Fruit fly (Drosophila melanogaster) whole organism, embryonic: ENCODE measurements around the gene alpha-Est9.

Experiments used
- Abd-B ChIP-seq: fragments of 200-800 bp; sonication (Bioruptor generic); optimal IDR thresholded peaks from 2 replicates; lab custom pipeline; 2018; ENCODE audit warnings: missing biosample characterization, mild to moderate bottlenecking, missing genetic modification characterization, moderate library complexity
- C15 ChIP-seq: fragments of 200-800 bp; sonication (Bioruptor generic); IDR thresholded peaks from 3 replicates; pipeline ENCODE4 v1.3.6; 2022; ENCODE audit warnings: missing biosample characterization, missing genetic modification characterization
- CG12155 ChIP-seq: fragments of 200-800 bp; sonication (Bioruptor generic); optimal IDR thresholded peaks from 3 replicates; lab custom pipeline; 2016; ENCODE audit warnings: missing biosample characterization, missing genetic modification characterization
- CG14050 ChIP-seq: fragments of 200-800 bp; sonication (Bioruptor generic); IDR thresholded peaks from 3 replicates; pipeline ENCODE4 v1.3.6; 2022; ENCODE audit warnings: missing biosample characterization, missing genetic modification characterization
- CG14667 ChIP-seq: fragments of 200-800 bp; sonication (Bioruptor generic); IDR thresholded peaks from 2 replicates; pipeline ENCODE4 v1.3.6; 2022; ENCODE audit warnings: missing biosample characterization, missing genetic modification characterization
- CG14710 ChIP-seq: fragments of 200-800 bp; sonication (Bioruptor generic); optimal IDR thresholded peaks from 3 replicates; lab custom pipeline; 2019; ENCODE audit warnings: missing biosample characterization, mild to moderate bottlenecking, missing genetic modification characterization, moderate library complexity
- CG1602 ChIP-seq: fragments of 200-800 bp; sonication (Bioruptor generic); optimal IDR thresholded peaks from 3 replicates; lab custom pipeline; 2016; ENCODE audit warnings: missing biosample characterization, missing genetic modification characterization
- CG16863 ChIP-seq: fragments of 200-800 bp; sonication (Bioruptor generic); optimal IDR thresholded peaks from 3 replicates; lab custom pipeline; 2016; ENCODE audit warnings: missing biosample characterization, missing genetic modification characterization
- CG17359 ChIP-seq: fragments of 200-800 bp; sonication (Bioruptor generic); optimal IDR thresholded peaks from 3 replicates; lab custom pipeline; 2018; ENCODE audit warnings: missing biosample characterization, mild to moderate bottlenecking, missing genetic modification characterization, moderate library complexity
- CG18599 ChIP-seq: fragments of 200-800 bp; sonication (Bioruptor generic); optimal IDR thresholded peaks from 3 replicates; lab custom pipeline; 2017; ENCODE audit warnings: missing biosample characterization, missing genetic modification characterization, mild to moderate bottlenecking, moderate library complexity, missing genetic modification reagents
- CG18764 ChIP-seq: fragments of 200-800 bp; sonication (Bioruptor generic); optimal IDR thresholded peaks from 3 replicates; lab custom pipeline; 2016; ENCODE audit warnings: missing biosample characterization, missing genetic modification characterization
- CG31388 ChIP-seq: fragments of 200-800 bp; sonication (Bioruptor generic); optimal IDR thresholded peaks from 2 replicates; lab custom pipeline; 2016; ENCODE audit warnings: missing biosample characterization, missing genetic modification characterization
- CG3163 ChIP-seq: fragments of 200-800 bp; sonication (Bioruptor generic); optimal IDR thresholded peaks from 3 replicates; lab custom pipeline; 2016; ENCODE audit warnings: missing biosample characterization, missing genetic modification characterization
- CG34376 ChIP-seq: fragments of 200-800 bp; sonication (Bioruptor generic); optimal IDR thresholded peaks from 2 replicates; lab custom pipeline; 2018; ENCODE audit warnings: missing biosample characterization, mild to moderate bottlenecking, missing genetic modification characterization
- CG4820 ChIP-seq: fragments of 200-800 bp; sonication (Bioruptor generic); optimal IDR thresholded peaks from 3 replicates; lab custom pipeline; 2016; ENCODE audit warnings: missing biosample characterization, missing genetic modification characterization
- CG8924 ChIP-seq: fragments of 200-800 bp; optimal IDR thresholded peaks from 3 replicates; lab custom pipeline; 2019; ENCODE audit warnings: missing biosample characterization, mild to moderate bottlenecking, missing genetic modification characterization, moderate library complexity
- CG9609 ChIP-seq: fragments of 200-800 bp; sonication (Bioruptor generic); optimal IDR thresholded peaks from 3 replicates; lab custom pipeline; 2016; ENCODE audit warnings: missing biosample characterization, missing genetic modification characterization
- Dad ChIP-seq: fragments of 200-800 bp; sonication (Bioruptor generic); optimal IDR thresholded peaks from 3 replicates; lab custom pipeline; 2016; ENCODE audit warnings: missing biosample characterization, missing genetic modification characterization
- Hr78 ChIP-seq, 2 experiments: fragments of 200-800 bp in 1 of 2; fragments of >200 bp in 1 of 2; sonication (Bioruptor generic) in 1 of 2; optimal IDR thresholded peaks; 2 replicates each; lab custom pipeline; 2017 to 2019; ENCODE audit warnings: missing biosample characterization in 2 of 2, missing genetic modification characterization in 2 of 2, mild to moderate bottlenecking in 1 of 2, moderate library complexity in 1 of 2
- MBD-R2 ChIP-seq: fragments of 200-800 bp; sonication (Bioruptor generic); IDR thresholded peaks from 2 replicates; pipeline ENCODE4 v1.3.6; 2022; ENCODE audit warnings: missing biosample characterization, missing genetic modification characterization
- MESR4 ChIP-seq: fragments of 200-800 bp; sonication (Bioruptor generic); optimal IDR thresholded peaks from 2 replicates; lab custom pipeline; 2018; ENCODE audit warnings: missing biosample characterization, mild to moderate bottlenecking, missing genetic modification characterization, moderate library complexity
- NC2β ChIP-seq: fragments of 200-800 bp; sonication (Bioruptor generic); optimal IDR thresholded peaks from 2 replicates; lab custom pipeline; 2016; ENCODE audit warnings: missing biosample characterization, missing genetic modification characterization
- PHDP ChIP-seq: fragments of 200-800 bp; sonication (Bioruptor generic); optimal IDR thresholded peaks from 3 replicates; lab custom pipeline; 2018; ENCODE audit warnings: missing biosample characterization, mild to moderate bottlenecking, missing genetic modification characterization, moderate library complexity
- Ravus ChIP-seq: fragments of 200-800 bp; sonication (Bioruptor generic); IDR thresholded peaks from 2 replicates; pipeline ENCODE4 v1.3.6; 2022; ENCODE audit warnings: missing biosample characterization, missing genetic modification characterization
- Six4 ChIP-seq: fragments of 200-800 bp; sonication (Bioruptor generic); optimal IDR thresholded peaks from 2 replicates; lab custom pipeline; 2016; ENCODE audit warnings: missing biosample characterization, missing genetic modification characterization
- chif ChIP-seq, 2 experiments: fragments of 200-800 bp; sonication (Bioruptor generic); optimal IDR thresholded peaks; 3 replicates each; lab custom pipeline; 2016; ENCODE audit warnings: missing biosample characterization in 2 of 2, missing genetic modification characterization in 2 of 2
- chinmo ChIP-seq: fragments of 200-800 bp; sonication (Bioruptor generic); IDR thresholded peaks from 4 replicates; pipeline ENCODE4 v1.3.6; 2022; ENCODE audit warnings: missing biosample characterization, missing genetic modification characterization; ENCODE audit not compliant: partially characterized antibody
- crp ChIP-seq, 2 experiments: fragments of 200-800 bp; sonication (Bioruptor generic); optimal IDR thresholded peaks; 2 replicates in 1 of 2; 3 replicates in 1 of 2; lab custom pipeline; 2017; ENCODE audit warnings: missing biosample characterization in 2 of 2, missing genetic modification characterization in 2 of 2, mild to moderate bottlenecking in 1 of 2, moderate library complexity in 1 of 2
- cwo ChIP-seq: fragments of 200-800 bp; sonication (Bioruptor generic); optimal IDR thresholded peaks from 3 replicates; lab custom pipeline; 2017; ENCODE audit warnings: missing biosample characterization, missing genetic modification characterization, mild to moderate bottlenecking, moderate library complexity, missing genetic modification reagents
- emc ChIP-seq: fragments of 200-800 bp; sonication (Bioruptor generic); optimal IDR thresholded peaks from 2 replicates; lab custom pipeline; 2016; ENCODE audit warnings: missing biosample characterization, missing genetic modification characterization
- ems ChIP-seq: fragments of 200-800 bp; sonication (Bioruptor generic); optimal IDR thresholded peaks from 3 replicates; lab custom pipeline; 2016; ENCODE audit warnings: missing biosample characterization, missing genetic modification characterization
- ewg ChIP-seq: fragments of 200-800 bp; sonication (Bioruptor generic); optimal IDR thresholded peaks from 3 replicates; lab custom pipeline; 2017; ENCODE audit warnings: mild to moderate bottlenecking, missing biosample characterization, missing genetic modification reagents, missing genetic modification characterization
- exex ChIP-seq: fragments of 200-800 bp; sonication (Bioruptor generic); optimal IDR thresholded peaks from 4 replicates; lab custom pipeline; 2018; ENCODE audit warnings: missing biosample characterization, mild to moderate bottlenecking, missing genetic modification characterization, moderate library complexity
- ftz-f1 ChIP-seq: fragments of 200-800 bp; sonication (Bioruptor generic); optimal IDR thresholded peaks from 2 replicates; lab custom pipeline; 2016; ENCODE audit warnings: missing biosample characterization, missing genetic modification characterization
- jigr1 ChIP-seq: fragments of 200-800 bp; sonication (Bioruptor generic); IDR thresholded peaks from 3 replicates; pipeline ENCODE4 v1.3.6; 2022; ENCODE audit warnings: missing biosample characterization, missing genetic modification characterization
- lab ChIP-seq: fragments of 200-800 bp; sonication (Bioruptor generic); optimal IDR thresholded peaks from 3 replicates; lab custom pipeline; 2017; ENCODE audit warnings: missing biosample characterization, missing genetic modification characterization, mild to moderate bottlenecking, moderate library complexity, missing genetic modification reagents
- nmo ChIP-seq: fragments of 200-800 bp; sonication (Bioruptor generic); optimal IDR thresholded peaks from 2 replicates; lab custom pipeline; 2018; ENCODE audit warnings: missing biosample characterization, mild to moderate bottlenecking, missing genetic modification characterization, moderate library complexity
- pan ChIP-seq, 4 experiments: fragments of >200 bp in 3 of 4; fragments of 200-800 bp in 1 of 4; sonication (Bioruptor generic) in 1 of 4; optimal IDR thresholded peaks in 3 of 4; IDR thresholded peaks in 1 of 4; 2 replicates each; pipeline versions ENCODE4 v1.3.6 to Lab custom; 2017 to 2022; ENCODE audit warnings: missing biosample characterization in 2 of 4, missing genetic modification characterization in 2 of 4, mixed read lengths in 1 of 4
- pita ChIP-seq: fragments of 200-800 bp; sonication (Bioruptor generic); optimal IDR thresholded peaks from 2 replicates; lab custom pipeline; 2017; ENCODE audit warnings: missing biosample characterization, mild to moderate bottlenecking, missing genetic modification characterization
- psq ChIP-seq: fragments of 200-800 bp; sonication (Bioruptor generic); optimal IDR thresholded peaks from 2 replicates; lab custom pipeline; 2017; ENCODE audit warnings: missing biosample characterization, missing genetic modification characterization
- pum ChIP-seq: fragments of 200-800 bp; sonication (Bioruptor generic); optimal IDR thresholded peaks from 2 replicates; lab custom pipeline; 2016; ENCODE audit warnings: missing biosample characterization, missing genetic modification characterization
- sd ChIP-seq: fragments of 200-800 bp; sonication (Bioruptor generic); optimal IDR thresholded peaks from 3 replicates; lab custom pipeline; 2018; ENCODE audit warnings: missing biosample characterization, mild to moderate bottlenecking, missing genetic modification characterization, moderate library complexity
- shn ChIP-seq: fragments of 200-800 bp; sonication (Bioruptor generic); optimal IDR thresholded peaks from 3 replicates; lab custom pipeline; 2016; ENCODE audit warnings: missing biosample characterization, missing genetic modification characterization
- sna ChIP-seq: fragments of 200-800 bp; sonication (Bioruptor generic); IDR thresholded peaks from 2 replicates; pipeline ENCODE4 v1.3.6; 2022; ENCODE audit warnings: missing biosample characterization, missing genetic modification characterization; ENCODE audit not compliant: partially characterized antibody
- sug ChIP-seq: fragments of 200-800 bp; optimal IDR thresholded peaks from 2 replicates; lab custom pipeline; 2019; ENCODE audit warnings: missing biosample characterization, mild to moderate bottlenecking, missing genetic modification characterization, moderate library complexity
- unc-4 ChIP-seq: fragments of 200-800 bp; sonication (Bioruptor generic); IDR thresholded peaks from 2 replicates; pipeline ENCODE4 v1.3.6; 2022; ENCODE audit warnings: missing biosample characterization, missing genetic modification characterization; ENCODE audit not compliant: partially characterized antibody
- z ChIP-seq: fragments of 200-800 bp; sonication (Bioruptor generic); IDR thresholded peaks from 3 replicates; pipeline ENCODE4 v1.3.6; 2022; ENCODE audit warnings: missing biosample characterization, missing genetic modification characterization

The alpha-Est9 gene

DNA sequence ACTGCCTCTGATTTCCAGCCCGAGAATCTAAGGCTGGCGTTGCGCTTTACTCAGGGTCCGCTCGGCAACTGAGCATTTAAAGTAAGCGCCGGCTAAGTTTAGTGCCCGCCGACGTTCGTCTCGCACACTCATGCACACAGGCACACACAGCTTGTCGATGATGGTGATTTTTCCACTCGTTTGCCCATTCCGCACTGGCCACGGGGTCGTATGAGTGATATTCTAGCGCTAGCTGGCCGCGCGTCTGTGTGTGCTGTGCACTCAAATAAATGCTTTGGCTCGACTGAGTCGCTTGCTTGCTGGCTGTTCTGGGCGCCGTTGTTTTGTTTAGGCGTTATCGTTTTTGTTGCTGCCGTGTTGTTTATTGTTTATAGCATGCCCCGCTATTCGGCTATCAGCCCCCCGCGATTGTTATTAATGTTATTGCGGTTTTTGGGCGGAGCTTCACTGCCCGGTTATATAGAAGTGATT, 10.7 kb upstream of the alpha-Est9 start, which contains the start of gene alpha-Est8 (continued):
- TF ChIP-seq crp (GFP tag; optimal IDR thresholded peaks at IDR 0.05; lab: Kevin White, UChicago): no peak
- TF ChIP-seq CG16863 (GFP tag; lab: Kevin White, UChicago): no peak
- 0 out of 2 replicates have a peak, but pooled peaks have one; percentile 23 for TF ChIP-seq MBD-R2
- peak; percentile 32 for TF ChIP-seq CG18599 (GFP tag; lab: Kevin White, UChicago)
- peak; percentile 91; the same call in 3 of the 4 replicates for TF ChIP-seq chinmo (GFP tag; lab: Robert Waterston, UW)
- peak; percentile 13 for TF ChIP-seq ftz-f1
- no peak for TF ChIP-seq CG3163 (GFP tag; lab: Kevin White, UChicago)
- no peak for TF ChIP-seq pita
- TF ChIP-seq sna (GFP tag; lab: Robert Waterston, UW): 0 out of 2 replicates have a peak, but pooled peaks have one; percentile 22
- no peak for TF ChIP-seq Abd-B (GFP tag; lab: Kevin White, UChicago)
- no peak for TF ChIP-seq emc (GFP tag; lab: Kevin White, UChicago)

dm6 chr3R:7514232-7514863, 9.4 kb upstream of the alpha-Est9 start:
- TF ChIP-seq sug (tag; lab: Kevin White, UChicago): peak; percentile 80
- no peak for TF ChIP-seq pum (GFP tag; lab: Kevin White, UChicago)
- no peak for TF ChIP-seq CG4820 (GFP tag; lab: Kevin White, UChicago)
- no peak for TF ChIP-seq nmo (GFP tag; lab: Kevin White, UChicago)
- no peak for TF ChIP-seq unc-4
- TF ChIP-seq lab (GFP tag; lab: Kevin White, UChicago): peak; percentile 17
- TF ChIP-seq CG14667 (GFP tag; lab: Robert Waterston, UW): no peak
- no peak for TF ChIP-seq CG8924 (tag; lab: Kevin White, UChicago)
- TF ChIP-seq NC2β (GFP tag; lab: Kevin White, UChicago): no peak
- no peak for TF ChIP-seq CG1602 (GFP tag; lab: Kevin White, UChicago)
- no peak for TF ChIP-seq CG18764
- TF ChIP-seq Six4 (GFP tag; lab: Kevin White, UChicago): no peak
- no peak for TF ChIP-seq pan (optimal IDR thresholded peaks at IDR 0.05; lab: Kevin White, UChicago)
- TF ChIP-seq pan (GFP tag; optimal IDR thresholded peaks at IDR 0.05 in 1 of 2, IDR thresholded peaks at IDR 0.05 in 1 of 2): no peak
- no peak for TF ChIP-seq CG14710 (tag; lab: Kevin White, UChicago)
- TF ChIP-seq Ravus (GFP tag; lab: Robert Waterston, UW): no peak
- TF ChIP-seq CG17359 (tag; lab: Kevin White, UChicago): no peak
- no peak for TF ChIP-seq Hr78 (GFP tag; optimal IDR thresholded peaks at IDR 0.05; lab: Kevin White, UChicago)
- no peak for TF ChIP-seq PHDP (tag; lab: Kevin White, UChicago)
- peak; percentile 85 for TF ChIP-seq exex (tag; lab: Kevin White, UChicago)
- no peak for TF ChIP-seq chif (GFP tag; optimal IDR thresholded peaks at IDR 0.05; lab: Kevin White, UChicago)
- peak; percentile 1 for TF ChIP-seq cwo (GFP tag; lab: Kevin White, UChicago)
- no peak for TF ChIP-seq jigr1 (GFP tag; lab: Robert Waterston, UW)
- TF ChIP-seq z: no peak
- no peak for TF ChIP-seq MESR4 (GFP tag; lab: Kevin White, UChicago)
- no peak for TF ChIP-seq ems (GFP tag; lab: Kevin White, UChicago)
- TF ChIP-seq psq: no peak
- peak; percentile 74 for TF ChIP-seq CG34376 (GFP tag; lab: Kevin White, UChicago)
- no peak for TF ChIP-seq CG14050
- no peak for TF ChIP-seq CG9609
- TF ChIP-seq CG12155: no peak
- TF ChIP-seq C15: no peak
- no peak for TF ChIP-seq shn (GFP tag; lab: Kevin White, UChicago)
- no peak for TF ChIP-seq CG31388
- no peak for TF ChIP-seq Dad (GFP tag; lab: Kevin White, UChicago)
- TF ChIP-seq sd (tag; lab: Kevin White, UChicago): peak; percentile 51
- no peak for TF ChIP-seq ewg
